Worm (Caenorhabditis elegans) whole organism, early embryonic: Measurements from ENCODE around the gene tbc-8.

Experiments
- B0310.2 ChIP-seq: sonication (generic microtip); optimal IDR thresholded peaks from 2 replicates; lab custom pipeline; 2016; ENCODE audit warnings: mild to moderate bottlenecking, missing genetic modification characterization, missing compliant biosample characterization
- F13C5.2 ChIP-seq: sonication (generic microtip); optimal IDR thresholded peaks from 2 replicates; lab custom pipeline; 2017; ENCODE audit warnings: mild to moderate bottlenecking, missing genetic modification characterization, inconsistent platforms, missing compliant biosample characterization
- aly-1 ChIP-seq: sonication (generic microtip); optimal IDR thresholded peaks from 2 replicates; lab custom pipeline; 2016; ENCODE audit warnings: missing genetic modification characterization, missing compliant biosample characterization
- ama-1 ChIP-seq: fragments of 150-350 bp; optimal IDR thresholded peaks from 2 replicates; lab custom pipeline; 2014
- ceh-13 ChIP-seq: fragments of 200-800 bp; sonication (Bioruptor generic); optimal IDR thresholded peaks from 2 replicates; lab custom pipeline; 2018; ENCODE audit warnings: mild to moderate bottlenecking, missing genetic modification characterization, missing compliant biosample characterization
- ceh-36 ChIP-seq: sonication (generic microtip); optimal IDR thresholded peaks from 2 replicates; lab custom pipeline; 2016; ENCODE audit warnings: missing genetic modification characterization, inconsistent platforms, missing compliant biosample characterization
- ets-7 ChIP-seq: sonication (generic microtip); optimal IDR thresholded peaks from 2 replicates; lab custom pipeline; 2016; ENCODE audit warnings: missing genotype, missing genetic modification characterization, missing compliant biosample characterization
- flt-1 ChIP-seq: fragments of 200-800 bp; sonication (Bioruptor generic); IDR thresholded peaks from 2 replicates; pipeline ENCODE4 v1.3.6; 2022; ENCODE audit warnings: missing genetic modification characterization, missing compliant biosample characterization
- hmbx-1 ChIP-seq: sonication (generic microtip); optimal IDR thresholded peaks from 2 replicates; lab custom pipeline; 2016; ENCODE audit warnings: mild to moderate bottlenecking, missing genetic modification characterization, missing compliant biosample characterization
- hmg-4 ChIP-seq: fragments of 200-800 bp; sonication (Bioruptor generic); optimal IDR thresholded peaks from 2 replicates; lab custom pipeline; 2018; ENCODE audit warnings: mild to moderate bottlenecking, missing genetic modification characterization, missing compliant biosample characterization
- hnd-1 ChIP-seq: sonication (generic microtip); optimal IDR thresholded peaks from 2 replicates; lab custom pipeline; 2016; ENCODE audit warnings: missing genetic modification characterization, missing compliant biosample characterization
- pes-1 ChIP-seq: fragments of 200-800 bp; sonication (Bioruptor generic); IDR thresholded peaks from 2 replicates; pipeline ENCODE4 v1.3.6; 2022; ENCODE audit warnings: missing genetic modification reagents, missing genetic modification characterization, missing compliant biosample characterization
- scrt-1 ChIP-seq: fragments of 200-800 bp; sonication (Bioruptor generic); IDR thresholded peaks from 2 replicates; pipeline ENCODE4 v1.3.6; 2022; ENCODE audit warnings: missing genetic modification characterization, missing compliant biosample characterization
- sea-1 ChIP-seq: fragments of 200-800 bp; sonication (Bioruptor generic); conservative IDR thresholded peaks from 2 replicates; pipeline ENCODE4 v1.3.6; 2022; ENCODE audit warnings: missing genetic modification characterization, missing compliant biosample characterization
- tbx-11 ChIP-seq: fragments of 200-800 bp; sonication (Bioruptor generic); IDR thresholded peaks from 2 replicates; pipeline ENCODE4 v1.3.6; 2022; ENCODE audit warnings: missing genetic modification characterization, missing compliant biosample characterization
- tbx-37 ChIP-seq: fragments of 200-800 bp; sonication (Bioruptor generic); conservative IDR thresholded peaks from 2 replicates; pipeline ENCODE4 v1.3.6; 2022; ENCODE audit warnings: missing genetic modification reagents, missing genetic modification characterization, missing compliant biosample characterization
- tra-4 ChIP-seq: sonication (generic microtip); optimal IDR thresholded peaks from 2 replicates; lab custom pipeline; 2017; ENCODE audit warnings: missing genetic modification characterization, missing compliant biosample characterization

Gene tbc-8

ce11 chrIII:10351595-10352207, 13.1 kb upstream of the tbc-8 start, which contains the start of gene T07C4.3:
TSS of gene T07C4.3 (plus strand) at chrIII:10352157.
- TF ChIP-seq hmg-4 (GFP tag; lab: Kevin White, UChicago) = no peak
- no peak for TF ChIP-seq sea-1 (GFP tag; lab: Robert Waterston, UW)
- no peak for TF ChIP-seq tbx-37 (GFP tag; lab: Robert Waterston, UW)
- TF ChIP-seq scrt-1 = no peak
- no peak for TF ChIP-seq tbx-11 (GFP tag; lab: Robert Waterston, UW)
- no peak for TF ChIP-seq B0310.2 (tag; lab: Kevin White, UChicago)
- TF ChIP-seq ceh-36 = no peak
- TF ChIP-seq F13C5.2 (tag; lab: Kevin White, UChicago) = no peak
- TF ChIP-seq pes-1 = no peak
- no peak for TF ChIP-seq aly-1 (tag; lab: Kevin White, UChicago)
- no peak for TF ChIP-seq ama-1 (lab: Kevin White, UChicago)
- no peak for TF ChIP-seq hnd-1 (tag; lab: Kevin White, UChicago)
- TF ChIP-seq ets-7 (tag; lab: Kevin White, UChicago) = no peak
- no peak for TF ChIP-seq flt-1 (GFP tag; lab: Robert Waterston, UW)
- TF ChIP-seq hmbx-1 (tag; lab: Kevin White, UChicago) = no peak

ce11 chrIII:10353423-10353822, 11.3 kb upstream of the tbc-8 start:
- no peak for TF ChIP-seq hnd-1 (tag; lab: Kevin White, UChicago)

- TF ChIP-seq ceh-13 (GFP tag; lab: Kevin White, UChicago) = no peak
- TF ChIP-seq pes-1 = no peak
These were observed 10.2 kb upstream of the tbc-8 start for ce11 chrIII:10354591-10354990.

- TF ChIP-seq ceh-36 (no peak), flt-1 (GFP tag; lab: Robert Waterston, UW) (no peak), aly-1 (tag; lab: Kevin White, UChicago) (no peak), tbx-11 (GFP tag; lab: Robert Waterston, UW) (no peak), tbx-37 (GFP tag; lab: Robert Waterston, UW) (no peak), pes-1 (no peak), B0310.2 (tag; lab: Kevin White, UChicago) (no peak), scrt-1 (no peak), sea-1 (GFP tag; lab: Robert Waterston, UW) (no peak), F13C5.2 (tag; lab: Kevin White, UChicago) (no peak), ets-7 (tag; lab: Kevin White, UChicago) (no peak), ama-1 (lab: Kevin White, UChicago) (no peak), tra-4 (tag; lab: Kevin White, UChicago) (no peak), ceh-13 (GFP tag; lab: Kevin White, UChicago) (no peak), hmg-4 (GFP tag; lab: Kevin White, UChicago) (no peak), hmbx-1 (tag; lab: Kevin White, UChicago) (no peak), hnd-1 (tag; lab: Kevin White, UChicago) (no peak)
These were observed 9.4 kb upstream of the tbc-8 start, which contains the start of gene spp-1 for ce11 chrIII:10355382-10355781. TSS of gene spp-1 (minus strand) at chrIII:10355668.

- TF ChIP-seq aly-1 (tag; lab: Kevin White, UChicago) (no peak), F13C5.2 (tag; lab: Kevin White, UChicago) (no peak), ceh-36 (no peak), tbx-11 (GFP tag; lab: Robert Waterston, UW) (no peak), ama-1 (lab: Kevin White, UChicago) (no peak), hnd-1 (tag; lab: Kevin White, UChicago) (no peak), sea-1 (GFP tag; lab: Robert Waterston, UW) (no peak), tbx-37 (GFP tag; lab: Robert Waterston, UW) (no peak), hmbx-1 (tag; lab: Kevin White, UChicago) (no peak), B0310.2 (tag; lab: Kevin White, UChicago) (no peak), tra-4 (tag; lab: Kevin White, UChicago) (no peak), ceh-13 (GFP tag; lab: Kevin White, UChicago) (no peak), ets-7 (tag; lab: Kevin White, UChicago) (no peak), flt-1 (GFP tag; lab: Robert Waterston, UW) (no peak), scrt-1 (no peak), hmg-4 (GFP tag; lab: Kevin White, UChicago) (no peak), pes-1 (no peak)
These were observed 7.1 kb upstream of the tbc-8 start, which contains the start of gene umps-1 for ce11 chrIII:10357598-10358186. TSS of gene umps-1 (minus strand) at chrIII:10357648.

ce11 chrIII:10358751-10359150, 6.0 kb upstream of the tbc-8 start:
- no peak for TF ChIP-seq hmg-4 (GFP tag; lab: Kevin White, UChicago)
- no peak for TF ChIP-seq flt-1 (GFP tag; lab: Robert Waterston, UW)
- TF ChIP-seq ama-1 (lab: Kevin White, UChicago) = no peak
- TF ChIP-seq hmbx-1 (tag; lab: Kevin White, UChicago) = no peak
- no peak for TF ChIP-seq aly-1 (tag; lab: Kevin White, UChicago)
- TF ChIP-seq ceh-13 (GFP tag; lab: Kevin White, UChicago) = no peak
- no peak for TF ChIP-seq tbx-11 (GFP tag; lab: Robert Waterston, UW)
- no peak for TF ChIP-seq F13C5.2 (tag; lab: Kevin White, UChicago)
- TF ChIP-seq pes-1 = no peak
- TF ChIP-seq B0310.2 (tag; lab: Kevin White, UChicago) = no peak

- TF ChIP-seq ama-1 (lab: Kevin White, UChicago) (no peak), scrt-1 (no peak), tbx-11 (GFP tag; lab: Robert Waterston, UW) (no peak), B0310.2 (tag; lab: Kevin White, UChicago) (no peak), aly-1 (tag; lab: Kevin White, UChicago) (no peak), flt-1 (GFP tag; lab: Robert Waterston, UW) (no peak)
These were observed 4.8 kb upstream of the tbc-8 start for ce11 chrIII:10359916-10360315.
